Worm (Caenorhabditis elegans) whole organism, L2 larva: ENCODE measurements around the gene B0391.14.
"Not testable (repeated sequence)": the region's sequence is repeated elsewhere in the genome, so short reads cannot be mapped to it uniquely, and the experiment has no call there.

Experiments used
- alr-1 ChIP-seq: fragments of 150-350 bp; optimal IDR thresholded peaks from 2 replicates; lab custom pipeline; 2014; ENCODE audit warnings: missing biosample characterization, missing genetic modification characterization
- nhr-6 ChIP-seq: fragments of 150-350 bp; optimal IDR thresholded peaks from 2 replicates; lab custom pipeline; 2014; ENCODE audit warnings: missing biosample characterization, missing genetic modification characterization
- ztf-11 ChIP-seq: sonication (generic microtip); optimal IDR thresholded peaks from 2 replicates; lab custom pipeline; 2017; ENCODE audit warnings: missing biosample characterization, missing genetic modification characterization

ce11 chrV:15590183-15590667 lies 9.4 kb downstream of the B0391.14 start, which contains the start of gene F28F8.7:
- not testable (repeated sequence) for TF ChIP-seq nhr-6 (tag; lab: Kevin White, UChicago); alr-1; ztf-11 (tag; lab: Kevin White, UChicago)
